1 fruit fly cellular context compared by ENCODE assay signal in genomic region chrX:3377306-3377932, dm6.
TF ChIP-seq lines count a peak whose summit lies in the region.

No protein-coding gene starts in this region.

TF ChIP-seq in whole organism, prepupa, 60 proteins besides CTCF, POLR2A, EP300 and RAD21 (continued from another document):
- TF ChIP-seq CG11762 (GFP tag; optimal IDR thresholded peaks at IDR 0.05; lab: Kevin White, UChicago; ENCODE audit: insufficient read depth) (no peak), CG9139 (GFP tag; optimal IDR thresholded peaks at IDR 0.05; lab: Kevin White, UChicago) (peak; percentile 0), Sox14 (GFP tag; optimal IDR thresholded peaks at IDR 0.05; lab: Kevin White, UChicago) (no peak), CG8319 (GFP tag; optimal IDR thresholded peaks at IDR 0.05; lab: Kevin White, UChicago) (no peak)
